Worm (Caenorhabditis elegans): Measurements from ENCODE around the gene F35D2.1.

F35D2.1 gene

DNA sequence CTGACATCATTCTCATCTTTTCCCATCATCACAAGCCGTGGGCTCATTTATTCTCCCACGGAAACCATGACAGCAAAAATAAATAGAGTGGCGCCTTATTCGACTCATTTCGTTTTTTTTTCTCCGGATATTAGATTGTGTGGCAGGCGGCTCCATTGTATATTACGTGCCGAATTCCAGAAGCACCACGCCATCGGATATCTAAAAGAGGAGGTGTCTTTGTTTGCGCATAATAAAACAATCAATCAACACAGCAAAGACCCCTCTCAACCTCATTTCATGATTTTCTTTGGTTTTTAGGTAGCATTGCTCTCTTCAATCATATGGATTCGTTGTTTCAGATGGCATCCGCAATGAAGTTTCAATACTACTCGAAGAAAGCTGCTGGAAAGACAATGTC is 26.7 kb upstream of the F35D2.1 start, which contains the start of gene tph-1:
Gene tph-1, plus strand, starts transcription at position 301 of the 400 bp plus-strand sequence.
- TF ChIP-seq hlh-13 (GFP tag; optimal IDR thresholded peaks at IDR 0.05) (no peak), nfya-1 (tag; optimal IDR thresholded peaks at IDR 0.05) (no peak)

- TF ChIP-seq ceh-9 (tag; optimal IDR thresholded peaks at IDR 0.05) (no peak), lin-11 (tag; optimal IDR thresholded peaks at IDR 0.05) (no peak), pros-1 (tag; optimal IDR thresholded peaks at IDR 0.05) (no peak), npax-4 (tag; optimal IDR thresholded peaks at IDR 0.05) (no peak), ceh-31 (tag; optimal IDR thresholded peaks at IDR 0.05) (no peak), ceh-18 (tag; optimal IDR thresholded peaks at IDR 0.05) (no peak), dmd-4 (tag; optimal IDR thresholded peaks at IDR 0.05; ENCODE audit: borderline replicate concordance) (no peak), T23F11.4 (GFP tag; optimal IDR thresholded peaks at IDR 0.05) (no peak)
Measured at ce11 chrII:7553806-7554205, 21.9 kb upstream of the F35D2.1 start, which contains the start of gene ZK1290.10. Gene ZK1290.10 (minus strand): TSS chrII:7553906.

DNA sequence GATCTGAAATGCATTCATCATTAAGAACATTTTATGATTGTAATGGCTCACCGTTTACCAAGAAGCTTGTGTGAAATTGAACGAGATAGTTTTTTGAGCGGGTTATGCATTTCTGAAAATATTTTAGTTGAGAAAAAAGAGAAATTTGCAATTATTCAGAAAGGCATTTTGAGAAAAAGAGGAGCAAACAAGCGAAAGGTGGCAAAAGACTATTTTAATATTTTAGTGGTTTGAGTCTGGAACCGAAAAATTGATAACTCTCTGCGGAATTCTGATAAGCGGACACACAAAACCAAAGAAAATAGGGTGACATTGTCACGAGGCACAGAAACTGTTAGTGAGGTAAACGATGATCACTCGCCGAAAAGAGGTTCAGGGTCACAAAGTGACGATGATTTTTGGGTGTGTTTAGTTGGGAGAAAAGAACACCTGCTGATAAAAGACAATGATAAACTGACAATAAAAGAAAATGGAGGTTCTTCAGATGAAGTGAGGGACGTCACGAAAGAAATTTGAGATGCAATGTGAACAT is 20.9 kb upstream of the F35D2.1 start:
- TF ChIP-seq tbx-2 (tag; optimal IDR thresholded peaks at IDR 0.05) (no peak), eyg-1 (tag; optimal IDR thresholded peaks at IDR 0.05) (no peak), elt-2 (tag; optimal IDR thresholded peaks at IDR 0.05) (peak; percentile 32)

ce11 chrII:7555454-7555853 is 20.3 kb upstream of the F35D2.1 start, which contains the start of gene ZK1290.14:
Gene ZK1290.14 (minus strand): TSS chrII:7555592.
- TF ChIP-seq tbx-7 (tag; optimal IDR thresholded peaks at IDR 0.05) (no peak), pha-4 (tag; optimal IDR thresholded peaks at IDR 0.05) (no peak), ceh-18 (tag; optimal IDR thresholded peaks at IDR 0.05) (no peak), npax-4 (tag; optimal IDR thresholded peaks at IDR 0.05) (no peak), eyg-1 (tag; optimal IDR thresholded peaks at IDR 0.05) (no peak), T23F11.4 (GFP tag; optimal IDR thresholded peaks at IDR 0.05) (no peak), gmeb-2 (tag; optimal IDR thresholded peaks at IDR 0.05) (no peak), F13H6.1 (tag; optimal IDR thresholded peaks at IDR 0.05) (no peak), rnt-1 (tag; optimal IDR thresholded peaks at IDR 0.05) (no peak), che-1 (tag; optimal IDR thresholded peaks at IDR 0.05) (no peak), sox-4 (tag; optimal IDR thresholded peaks at IDR 0.05) (no peak), elt-4 (tag; optimal IDR thresholded peaks at IDR 0.05) (no peak), ceh-2 (tag; optimal IDR thresholded peaks at IDR 0.05) (no peak), K02D7.2 (tag; optimal IDR thresholded peaks at IDR 0.05) (no peak), ceh-24 (tag; optimal IDR thresholded peaks at IDR 0.05) (no peak), C08G9.2 (tag; optimal IDR thresholded peaks at IDR 0.05) (no peak), hlh-15 (tag; optimal IDR thresholded peaks at IDR 0.05) (no peak)

DNA sequence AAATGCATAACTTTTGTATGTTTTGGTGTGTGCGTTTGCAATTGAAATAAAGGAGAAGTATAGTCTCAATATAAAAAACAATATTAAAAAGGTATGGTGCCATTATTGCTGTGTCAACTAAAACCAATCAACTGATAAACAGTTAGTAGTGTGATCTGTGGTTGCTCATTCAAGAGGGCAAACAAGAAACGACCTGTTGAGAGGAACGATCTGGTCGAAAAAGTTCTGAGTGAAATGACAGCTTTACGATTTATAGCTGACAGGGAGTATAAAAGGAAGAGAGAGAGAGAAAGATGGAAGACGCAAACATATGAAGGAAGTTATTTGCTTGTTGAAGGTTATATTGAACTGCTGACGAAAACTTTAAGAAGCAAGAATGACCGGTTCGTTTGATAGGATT is 17.7 kb upstream of the F35D2.1 start:
- TF ChIP-seq C08G9.2 (tag; optimal IDR thresholded peaks at IDR 0.05): no peak
- TF ChIP-seq dve-1 (tag; optimal IDR thresholded peaks at IDR 0.05): no peak
- TF ChIP-seq nfya-1 (tag; optimal IDR thresholded peaks at IDR 0.05): no peak
- TF ChIP-seq ets-4 (tag; optimal IDR thresholded peaks at IDR 0.05): no peak
- no peak for TF ChIP-seq lin-11 (tag; optimal IDR thresholded peaks at IDR 0.05)
- TF ChIP-seq ceh-30 (tag; optimal IDR thresholded peaks at IDR 0.05): no peak
- no peak for TF ChIP-seq eyg-1 (tag; optimal IDR thresholded peaks at IDR 0.05)
- no peak for TF ChIP-seq ceh-31 (tag; optimal IDR thresholded peaks at IDR 0.05)
- no peak for TF ChIP-seq pqm-1 (tag; optimal IDR thresholded peaks at IDR 0.05)
- TF ChIP-seq ceh-34 (tag; optimal IDR thresholded peaks at IDR 0.05): no peak
- no peak for TF ChIP-seq hlh-6 (tag; optimal IDR thresholded peaks at IDR 0.05)
- TF ChIP-seq gmeb-2 (tag; optimal IDR thresholded peaks at IDR 0.05): no peak
- no peak for TF ChIP-seq ceh-14 (tag; optimal IDR thresholded peaks at IDR 0.05)
- no peak for TF ChIP-seq fkh-6 (tag; optimal IDR thresholded peaks at IDR 0.05)
- no peak for TF ChIP-seq ceh-48 (tag; optimal IDR thresholded peaks at IDR 0.05)
- no peak for TF ChIP-seq rnt-1 (tag; optimal IDR thresholded peaks at IDR 0.05)
- TF ChIP-seq pax-1 (tag; optimal IDR thresholded peaks at IDR 0.05): no peak
- no peak for TF ChIP-seq nhr-11 (tag; optimal IDR thresholded peaks at IDR 0.05)
- no peak for TF ChIP-seq sox-2 (GFP tag; IDR thresholded peaks at IDR 0.05)
- TF ChIP-seq ahr-1 (tag; optimal IDR thresholded peaks at IDR 0.05): no peak
